Worm (Caenorhabditis elegans): Measurements from ENCODE around the gene C01C4.2.

The C01C4.2 gene

ce11 chrX:3706319-3706718 is 8.6 kb upstream of the C01C4.2 start:
- TF ChIP-seq hlh-6 (tag; optimal IDR thresholded peaks at IDR 0.05): peak; percentile 14
- TF ChIP-seq pqm-1 (tag; optimal IDR thresholded peaks at IDR 0.05): no peak
- peak; percentile 41 for TF ChIP-seq rnt-1 (tag; optimal IDR thresholded peaks at IDR 0.05)

- TF ChIP-seq sox-2 (GFP tag; IDR thresholded peaks at IDR 0.05): no peak
- TF ChIP-seq unc-3 (GFP tag; conservative IDR thresholded peaks at IDR 0.05): no peak
- no peak for TF ChIP-seq unc-3 (tag; optimal IDR thresholded peaks at IDR 0.05)
- TF ChIP-seq elt-4 (tag; optimal IDR thresholded peaks at IDR 0.05): no peak
- TF ChIP-seq syd-9 (tag; optimal IDR thresholded peaks at IDR 0.05): no peak
- no peak for TF ChIP-seq ama-1 (optimal IDR thresholded peaks at IDR 0.05)
- TF ChIP-seq ahr-1 (tag; optimal IDR thresholded peaks at IDR 0.05): no peak
- TF ChIP-seq gmeb-2 (tag; optimal IDR thresholded peaks at IDR 0.05): no peak
- TF ChIP-seq pha-4 (tag; optimal IDR thresholded peaks at IDR 0.05): no peak
- TF ChIP-seq zip-5 (tag; optimal IDR thresholded peaks at IDR 0.05): no peak
- TF ChIP-seq ceh-48 (tag; optimal IDR thresholded peaks at IDR 0.05): no peak
- no peak for TF ChIP-seq ref-2 (tag; optimal IDR thresholded peaks at IDR 0.05)
- TF ChIP-seq nhr-11 (tag; optimal IDR thresholded peaks at IDR 0.05): no peak
These were observed 5.2 kb upstream of the C01C4.2 start for ce11 chrX:3709747-3710146.

- no peak for TF ChIP-seq ceh-22 (tag; optimal IDR thresholded peaks at IDR 0.05)
- TF ChIP-seq hlh-8 (tag; optimal IDR thresholded peaks at IDR 0.05): peak; percentile 56
- TF ChIP-seq C38D4.7 (GFP tag; optimal IDR thresholded peaks at IDR 0.05): no peak
- no peak for TF ChIP-seq zip-5 (tag; optimal IDR thresholded peaks at IDR 0.05)
These were observed 3.3 kb upstream of the C01C4.2 start for ce11 chrX:3711581-3712101.

- TF ChIP-seq rnt-1 (tag; optimal IDR thresholded peaks at IDR 0.05) (no peak), fkh-6 (tag; optimal IDR thresholded peaks at IDR 0.05) (no peak), ceh-14 (tag; optimal IDR thresholded peaks at IDR 0.05) (no peak), sdc-2 (tag; optimal IDR thresholded peaks at IDR 0.05) (no peak), dve-1 (tag; optimal IDR thresholded peaks at IDR 0.05) (no peak), npax-4 (tag; optimal IDR thresholded peaks at IDR 0.05) (no peak), mec-3 (tag; optimal IDR thresholded peaks at IDR 0.05; ENCODE audit: borderline replicate concordance) (no peak), ama-1 (optimal IDR thresholded peaks at IDR 0.05) (no peak), pag-3 (tag; optimal IDR thresholded peaks at IDR 0.05; ENCODE audit: borderline replicate concordance) (no peak), ceh-34 (tag; optimal IDR thresholded peaks at IDR 0.05) (no peak), K02D7.2 (tag; optimal IDR thresholded peaks at IDR 0.05) (no peak), Y22D7AL.16 (tag; optimal IDR thresholded peaks at IDR 0.05) (no peak), che-1 (tag; optimal IDR thresholded peaks at IDR 0.05) (no peak), lim-6 (tag; optimal IDR thresholded peaks at IDR 0.05) (no peak), syd-9 (tag; optimal IDR thresholded peaks at IDR 0.05) (no peak), nhr-232 (tag; optimal IDR thresholded peaks at IDR 0.05) (no peak), unc-55 (GFP tag; optimal IDR thresholded peaks at IDR 0.05) (no peak), sox-4 (tag; optimal IDR thresholded peaks at IDR 0.05) (no peak), dmd-4 (tag; optimal IDR thresholded peaks at IDR 0.05; ENCODE audit: borderline replicate concordance) (no peak), hlh-8 (tag; optimal IDR thresholded peaks at IDR 0.05) (no peak)
These were observed 938 bp downstream of the C01C4.2 start for ce11 chrX:3715835-3716234.

- no peak for TF ChIP-seq mec-3 (tag; optimal IDR thresholded peaks at IDR 0.05; ENCODE audit: borderline replicate concordance)
- TF ChIP-seq unc-42 (tag; optimal IDR thresholded peaks at IDR 0.05): no peak
- TF ChIP-seq ceh-6 (GFP tag; optimal IDR thresholded peaks at IDR 0.05): no peak
- no peak for TF ChIP-seq hlh-13 (GFP tag; optimal IDR thresholded peaks at IDR 0.05)
- TF ChIP-seq ceh-9 (tag; optimal IDR thresholded peaks at IDR 0.05): no peak
- no peak for TF ChIP-seq dve-1 (tag; optimal IDR thresholded peaks at IDR 0.05)
- no peak for TF ChIP-seq unc-86 (tag; optimal IDR thresholded peaks at IDR 0.05)
- no peak for TF ChIP-seq F13H6.1 (tag; optimal IDR thresholded peaks at IDR 0.05)
- no peak for TF ChIP-seq fax-1 (tag; optimal IDR thresholded peaks at IDR 0.05)
- no peak for TF ChIP-seq ceh-31 (tag; optimal IDR thresholded peaks at IDR 0.05)
- TF ChIP-seq ttx-3 (tag; optimal IDR thresholded peaks at IDR 0.05): no peak
- no peak for TF ChIP-seq ceh-22 (tag; optimal IDR thresholded peaks at IDR 0.05)
- no peak for TF ChIP-seq zip-5 (tag; optimal IDR thresholded peaks at IDR 0.05)
- TF ChIP-seq unc-55 (GFP tag; optimal IDR thresholded peaks at IDR 0.05): no peak
- no peak for TF ChIP-seq ceh-34 (tag; optimal IDR thresholded peaks at IDR 0.05)
- TF ChIP-seq ref-2 (tag; optimal IDR thresholded peaks at IDR 0.05): no peak
- TF ChIP-seq C38D4.7 (GFP tag; optimal IDR thresholded peaks at IDR 0.05): no peak
- no peak for TF ChIP-seq tbx-2 (tag; optimal IDR thresholded peaks at IDR 0.05)
- no peak for TF ChIP-seq ceh-14 (tag; optimal IDR thresholded peaks at IDR 0.05)
- no peak for TF ChIP-seq syd-9 (tag; optimal IDR thresholded peaks at IDR 0.05)
These were observed 10.5 kb downstream of the C01C4.2 start for ce11 chrX:3725437-3725836.
